Worm (Caenorhabditis elegans) whole organism, L4/young adult: ENCODE measurements around the gene C09G5.14.

Experiments
- W03F9.2 ChIP-seq: fragments of 150-350 bp; optimal IDR thresholded peaks from 2 replicates; lab custom pipeline; 2014; ENCODE audit warnings: missing biosample characterization, missing genetic modification characterization
- dao-5 ChIP-seq: sonication (generic microtip); optimal IDR thresholded peaks from 2 replicates; lab custom pipeline; 2016; ENCODE audit warnings: missing genotype, missing genetic modification characterization, moderate library complexity, missing compliant biosample characterization
- him-1 ChIP-seq: sonication (generic microtip); optimal IDR thresholded peaks from 2 replicates; lab custom pipeline; 2016; ENCODE audit warnings: missing genotype, missing genetic modification reagents, missing genetic modification characterization, missing compliant biosample characterization

DNA sequence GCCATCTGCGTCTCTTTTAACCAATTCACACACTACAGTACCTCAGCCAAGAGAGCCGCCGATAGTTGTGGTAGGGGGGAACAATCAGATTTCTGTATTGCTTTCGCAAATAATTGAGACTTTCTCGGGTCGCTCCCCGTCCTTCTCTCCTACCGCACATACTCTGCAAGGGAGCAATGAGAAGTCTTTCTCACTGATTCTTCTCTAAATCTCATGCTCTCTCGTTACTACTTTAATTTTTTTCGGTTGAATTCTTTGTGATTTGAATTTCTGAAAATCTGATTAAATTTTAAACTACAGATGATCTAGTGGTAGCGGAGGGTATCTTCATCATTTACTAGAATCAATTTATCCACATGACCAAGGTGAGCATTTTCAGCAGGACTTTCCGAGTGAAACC lies 47.7 kb downstream of the C09G5.14 start, which contains the start of gene ptb-1:
- TF ChIP-seq him-1 (tag; lab: Kevin White, UChicago) (no peak), W03F9.2 (tag; lab: Kevin White, UChicago) (no peak), dao-5 (tag; lab: Kevin White, UChicago) (no peak)
